Fruit fly (Drosophila melanogaster) whole organism, embryonic: Measurements from ENCODE around the gene ihog.

Experiments used
- CG10431 ChIP-seq: fragments of 200-800 bp; sonication (Bioruptor generic); optimal IDR thresholded peaks from 3 replicates; lab custom pipeline; 2018; ENCODE audit warnings: missing biosample characterization, mild to moderate bottlenecking, missing genetic modification characterization
- CG15269 ChIP-seq: fragments of 200-800 bp; sonication (Bioruptor generic); optimal IDR thresholded peaks from 2 replicates; lab custom pipeline; 2018; ENCODE audit warnings: missing biosample characterization, mild to moderate bottlenecking, missing genetic modification characterization, moderate library complexity
- CG7271 ChIP-seq: fragments of 200-800 bp; sonication (Bioruptor generic); optimal IDR thresholded peaks from 2 replicates; lab custom pipeline; 2018; ENCODE audit warnings: missing biosample characterization, mild to moderate bottlenecking, missing genetic modification characterization, moderate library complexity
- Dp ChIP-seq: fragments of 200-800 bp; sonication (Bioruptor generic); optimal IDR thresholded peaks from 2 replicates; lab custom pipeline; 2018; ENCODE audit warnings: missing biosample characterization, mild to moderate bottlenecking, missing genetic modification characterization, moderate library complexity
- ERR ChIP-seq: fragments of 200-800 bp; sonication (Bioruptor generic); optimal IDR thresholded peaks from 2 replicates; lab custom pipeline; 2016; ENCODE audit warnings: missing biosample characterization, missing genetic modification characterization
- Eip74EF ChIP-seq, 2 experiments: fragments of 200-800 bp in 1 of 2; fragments of >200 bp in 1 of 2; sonication (Bioruptor generic) in 1 of 2; optimal IDR thresholded peaks; 2 replicates each; lab custom pipeline; 2017 to 2019; ENCODE audit warnings: missing biosample characterization in 2 of 2, missing genetic modification characterization in 2 of 2, mild to moderate bottlenecking in 1 of 2, moderate library complexity in 1 of 2
- HLH3B ChIP-seq: fragments of 200-800 bp; sonication (Bioruptor generic); IDR thresholded peaks from 2 replicates; pipeline ENCODE4 v1.3.6; 2022; ENCODE audit warnings: missing biosample characterization, missing genetic modification characterization

dm6 chr2L:6920661-6921359 is 27.8 kb downstream of the ihog start, which contains the start of gene Hrb27C:
- TF ChIP-seq Eip74EF (GFP tag; optimal IDR thresholded peaks at IDR 0.05; lab: Kevin White, UChicago) (no peak), HLH3B (GFP tag; lab: Robert Waterston, UW) (no peak), Dp (GFP tag; lab: Kevin White, UChicago) (no peak), CG15269 (tag; lab: Kevin White, UChicago) (no peak), CG7271 (tag; lab: Kevin White, UChicago) (no peak), ERR (no peak), CG10431 (no peak)
